Worm (Caenorhabditis elegans): ENCODE data around the gene ZK822.10.

The ZK822.10 gene

DNA sequence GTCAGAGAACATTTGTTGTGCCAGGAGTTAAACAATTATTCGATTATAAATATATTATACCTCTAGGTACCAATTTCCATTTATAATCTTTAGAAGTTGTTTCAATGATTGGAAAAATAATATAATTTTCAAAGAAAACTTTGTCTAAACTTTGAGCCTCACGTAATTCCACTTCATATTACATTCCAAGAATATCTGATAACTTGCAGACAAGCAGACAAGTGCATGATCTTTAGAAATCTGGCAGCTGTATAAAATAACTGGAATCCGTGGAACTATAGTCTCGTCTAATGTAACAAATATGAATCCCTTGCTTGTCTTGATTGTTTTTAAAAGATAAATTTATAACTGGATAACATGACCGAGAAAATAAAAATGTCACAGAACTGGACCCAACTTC is 24.4 kb upstream of the ZK822.10 start:
- TF ChIP-seq tbx-7 (tag; optimal IDR thresholded peaks at IDR 0.05) (no peak), hlh-6 (tag; optimal IDR thresholded peaks at IDR 0.05) (no peak), ceh-6 (GFP tag; optimal IDR thresholded peaks at IDR 0.05) (no peak), unc-86 (tag; optimal IDR thresholded peaks at IDR 0.05) (no peak), ceh-34 (tag; optimal IDR thresholded peaks at IDR 0.05) (no peak), unc-55 (GFP tag; optimal IDR thresholded peaks at IDR 0.05) (no peak), ztf-16 (tag; optimal IDR thresholded peaks at IDR 0.05) (no peak), pax-1 (tag; optimal IDR thresholded peaks at IDR 0.05) (no peak), che-1 (tag; optimal IDR thresholded peaks at IDR 0.05) (no peak), ceh-22 (tag; optimal IDR thresholded peaks at IDR 0.05) (no peak), pros-1 (tag; optimal IDR thresholded peaks at IDR 0.05) (no peak), ceh-14 (tag; optimal IDR thresholded peaks at IDR 0.05) (no peak), fkh-10 (GFP tag; optimal IDR thresholded peaks at IDR 0.05) (no peak)

DNA sequence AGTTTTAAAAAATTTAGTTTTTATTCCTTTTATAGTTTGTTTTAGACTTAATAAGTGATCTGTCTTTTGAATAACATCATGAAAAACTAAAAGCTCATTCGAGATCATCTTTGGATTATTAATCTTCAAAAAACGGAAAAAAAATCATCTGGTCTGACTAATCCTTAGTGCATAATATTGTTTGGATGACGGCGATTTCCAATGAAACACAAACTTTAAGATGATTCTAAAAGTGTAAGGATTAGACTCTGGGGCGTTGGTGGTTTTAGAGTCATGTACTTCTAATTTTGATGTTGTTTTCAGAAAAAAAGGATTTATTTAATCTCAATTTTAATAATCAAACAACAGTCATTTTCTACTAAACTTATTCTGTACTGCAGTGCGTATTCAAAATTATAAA is 23.6 kb upstream of the ZK822.10 start:
- no peak for TF ChIP-seq pqm-1 (tag; optimal IDR thresholded peaks at IDR 0.05)
- no peak for TF ChIP-seq lin-11 (tag; optimal IDR thresholded peaks at IDR 0.05)
- TF ChIP-seq ceh-14 (tag; optimal IDR thresholded peaks at IDR 0.05): no peak
- no peak for TF ChIP-seq dve-1 (tag; optimal IDR thresholded peaks at IDR 0.05)
- TF ChIP-seq K09A11.1 (tag; optimal IDR thresholded peaks at IDR 0.05; ENCODE audit: insufficient read depth): no peak
- TF ChIP-seq elt-4 (tag; optimal IDR thresholded peaks at IDR 0.05): no peak
- TF ChIP-seq ttx-3 (tag; optimal IDR thresholded peaks at IDR 0.05): no peak
- no peak for TF ChIP-seq ahr-1 (tag; optimal IDR thresholded peaks at IDR 0.05)
- TF ChIP-seq syd-9 (tag; optimal IDR thresholded peaks at IDR 0.05): no peak
- no peak for TF ChIP-seq unc-55 (GFP tag; optimal IDR thresholded peaks at IDR 0.05)
- TF ChIP-seq zip-5 (tag; optimal IDR thresholded peaks at IDR 0.05): no peak
- TF ChIP-seq ceh-31 (tag; optimal IDR thresholded peaks at IDR 0.05): no peak
- no peak for TF ChIP-seq pros-1 (tag; optimal IDR thresholded peaks at IDR 0.05)
- no peak for TF ChIP-seq sox-4 (tag; optimal IDR thresholded peaks at IDR 0.05)

DNA sequence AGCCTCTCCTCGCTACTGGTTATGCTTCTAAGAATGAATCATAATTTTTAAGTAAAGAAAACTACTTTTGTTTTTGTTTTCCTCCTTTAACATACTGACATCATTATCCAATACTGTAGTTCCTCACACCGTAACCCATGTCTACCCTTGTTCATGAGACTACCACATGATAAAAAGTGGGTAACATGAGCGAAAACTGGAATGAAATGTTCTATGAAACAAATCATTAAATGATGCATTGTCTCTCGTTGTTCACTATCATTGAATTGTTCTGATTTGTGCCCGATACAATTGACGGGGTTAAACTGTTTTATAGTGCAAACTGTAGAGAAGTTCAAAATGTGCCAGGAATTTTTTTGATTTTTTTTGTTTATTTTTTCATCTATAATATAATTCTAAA is 19.2 kb upstream of the ZK822.10 start:
- TF ChIP-seq tbx-2 (tag; optimal IDR thresholded peaks at IDR 0.05): no peak
- no peak for TF ChIP-seq hlh-13 (GFP tag; optimal IDR thresholded peaks at IDR 0.05)
- no peak for TF ChIP-seq hlh-15 (tag; optimal IDR thresholded peaks at IDR 0.05)
- TF ChIP-seq dve-1 (tag; optimal IDR thresholded peaks at IDR 0.05): no peak
- TF ChIP-seq pha-4 (tag; optimal IDR thresholded peaks at IDR 0.05): no peak
- TF ChIP-seq C08G9.2 (tag; optimal IDR thresholded peaks at IDR 0.05): no peak
- no peak for TF ChIP-seq pax-1 (tag; optimal IDR thresholded peaks at IDR 0.05)
- TF ChIP-seq ceh-22 (tag; optimal IDR thresholded peaks at IDR 0.05): no peak
- TF ChIP-seq fkh-10 (GFP tag; optimal IDR thresholded peaks at IDR 0.05): no peak

DNA sequence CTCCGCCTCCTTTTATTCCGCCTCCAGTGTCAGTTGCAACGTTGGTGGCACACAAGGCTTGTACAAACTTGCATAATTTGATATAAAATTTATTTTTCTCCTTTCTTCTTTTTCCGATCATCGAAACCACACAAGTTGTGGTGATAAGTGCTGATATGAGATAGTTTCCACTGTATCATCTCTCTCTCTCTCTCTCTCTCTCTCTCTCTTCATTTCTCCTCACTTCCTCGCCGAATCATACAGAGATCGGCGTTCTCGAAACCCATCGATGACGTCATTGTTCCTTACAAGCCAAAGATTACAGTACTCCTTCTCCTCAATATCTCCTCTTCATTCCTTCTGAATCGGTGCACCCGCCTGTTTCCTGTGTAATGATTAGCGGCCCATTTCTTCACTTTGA is 17.6 kb upstream of the ZK822.10 start, which contains the start of gene nhr-43:
nhr-43 (plus strand) TSS at position 233 of the 400 bp plus-strand sequence.
- TF ChIP-seq ref-2 (tag; optimal IDR thresholded peaks at IDR 0.05) (no peak), dmd-4 (tag; optimal IDR thresholded peaks at IDR 0.05; ENCODE audit: borderline replicate concordance) (no peak), syd-9 (tag; optimal IDR thresholded peaks at IDR 0.05) (no peak), ceh-18 (tag; optimal IDR thresholded peaks at IDR 0.05) (no peak), hlh-30 (tag; optimal IDR thresholded peaks at IDR 0.05; ENCODE audit: insufficient read depth) (no peak)

DNA sequence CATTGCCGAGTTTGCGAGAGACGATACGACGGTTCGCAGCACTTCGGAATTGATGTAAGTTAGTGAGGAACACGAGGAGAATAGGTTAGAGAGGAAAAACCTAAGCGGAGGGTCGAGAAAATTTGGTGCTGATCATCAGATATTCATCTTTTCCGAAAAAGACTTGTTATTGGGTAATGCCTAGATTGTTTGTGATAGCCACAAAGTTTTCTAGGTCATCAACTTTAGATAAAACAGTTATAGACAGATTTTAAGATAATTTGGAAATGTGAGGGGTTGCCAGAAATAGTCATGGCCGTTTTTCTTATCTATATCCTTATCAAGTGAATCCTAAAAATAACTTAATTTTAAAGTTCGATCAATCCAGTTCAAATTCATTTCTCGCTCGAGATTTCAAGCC is 16.5 kb upstream of the ZK822.10 start:
- TF ChIP-seq pha-2 (tag; optimal IDR thresholded peaks at IDR 0.05) (no peak), gmeb-2 (tag; optimal IDR thresholded peaks at IDR 0.05) (no peak), ceh-45 (GFP tag; IDR thresholded peaks at IDR 0.05) (no peak), pros-1 (tag; optimal IDR thresholded peaks at IDR 0.05) (no peak), mec-3 (tag; optimal IDR thresholded peaks at IDR 0.05; ENCODE audit: borderline replicate concordance) (no peak), madf-2 (tag; optimal IDR thresholded peaks at IDR 0.05) (no peak), ceh-48 (tag; optimal IDR thresholded peaks at IDR 0.05) (no peak), C38D4.7 (GFP tag; optimal IDR thresholded peaks at IDR 0.05) (no peak), dve-1 (tag; optimal IDR thresholded peaks at IDR 0.05) (no peak)
